Fruit fly (Drosophila melanogaster): Measurements from ENCODE around the gene Rh5.

DNA sequence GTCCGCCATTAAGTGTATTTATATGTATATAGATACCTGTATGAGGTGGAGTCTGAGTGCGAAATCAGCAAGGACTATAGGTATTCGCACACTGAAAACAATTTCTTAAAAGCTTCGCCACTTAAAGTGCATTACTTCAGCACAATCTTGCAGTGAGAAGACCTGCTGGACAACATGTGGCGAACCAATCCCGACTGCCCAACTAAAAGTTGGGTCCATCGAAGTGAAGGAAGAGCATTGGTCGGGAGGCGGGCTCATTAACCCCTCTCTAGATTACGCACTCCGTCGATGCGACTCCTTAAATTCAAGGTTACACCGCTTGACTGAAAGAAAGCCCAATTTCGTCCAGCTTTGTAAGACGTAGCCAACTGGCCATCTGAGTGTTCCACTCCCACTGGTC is 5.3 kb downstream of the Rh5 start:
- TF ChIP-seq Myc (optimal IDR thresholded peaks at IDR 0.05) (no peak), psq (optimal IDR thresholded peaks at IDR 0.05) (no peak), ttk (optimal IDR thresholded peaks at IDR 0.05) (no peak)
